Fruit fly (Drosophila melanogaster) whole organism, wandering third instar larva: ENCODE data around the gene Galt.

Source experiments
- Abd-B ChIP-seq: fragments of >200 bp; optimal IDR thresholded peaks from 2 replicates; lab custom pipeline; 2017; ENCODE audit warnings: missing biosample characterization, missing genetic modification characterization
- CG9705 ChIP-seq: fragments of 200-800 bp; sonication (Bioruptor generic); optimal IDR thresholded peaks from 2 replicates; lab custom pipeline; 2018; ENCODE audit warnings: missing biosample characterization, mild to moderate bottlenecking, missing genetic modification characterization
- CrebA ChIP-seq: fragments of 200-800 bp; sonication (Bioruptor generic); optimal IDR thresholded peaks from 2 replicates; lab custom pipeline; 2016; ENCODE audit warnings: missing biosample characterization, mild to moderate bottlenecking, missing genetic modification characterization, borderline replicate concordance
- Dfd ChIP-seq: fragments of >200 bp; optimal IDR thresholded peaks from 2 replicates; lab custom pipeline; 2017; ENCODE audit warnings: missing biosample characterization, missing genetic modification characterization
- Dif ChIP-seq: fragments of 200-275, 200-300 bp; sonication (Bioruptor generic); optimal IDR thresholded peaks from 2 replicates; lab custom pipeline; 2018; ENCODE audit warnings: missing biosample characterization, missing genetic modification characterization; ENCODE audit not compliant: partially characterized antibody
- GATAd ChIP-seq: sonication (Bioruptor generic); optimal IDR thresholded peaks from 2 replicates; lab custom pipeline; 2016; ENCODE audit warnings: missing biosample characterization, missing genetic modification characterization
- HLH106 ChIP-seq: fragments of 200-800 bp; optimal IDR thresholded peaks from 3 replicates; lab custom pipeline; 2019; ENCODE audit warnings: missing biosample characterization, mild to moderate bottlenecking, missing genetic modification characterization, moderate library complexity
- Hr78 ChIP-seq: fragments of >200 bp; optimal IDR thresholded peaks from 2 replicates; lab custom pipeline; 2017; ENCODE audit warnings: missing biosample characterization, missing genetic modification characterization
- Hr83 ChIP-seq: fragments of 200-300 bp; sonication (Bioruptor generic); optimal IDR thresholded peaks from 2 replicates; lab custom pipeline; 2016; ENCODE audit warnings: missing biosample characterization, mild to moderate bottlenecking, missing genetic modification characterization, moderate library complexity; ENCODE audit not compliant: poor library complexity, severe bottlenecking
- Mio ChIP-seq: sonication (Bioruptor generic); optimal IDR thresholded peaks from 2 replicates; lab custom pipeline; 2016; ENCODE audit warnings: missing biosample characterization, missing genetic modification characterization
- Myc ChIP-seq: fragments of >200 bp; optimal IDR thresholded peaks from 2 replicates; lab custom pipeline; 2017
- N ChIP-seq: fragments of >200 bp; optimal IDR thresholded peaks from 2 replicates; lab custom pipeline; 2018; ENCODE audit warnings: missing biosample characterization, missing external identifiers, missing genetic modification characterization
- OdsH ChIP-seq: fragments of 200-800 bp; sonication (Bioruptor generic); optimal IDR thresholded peaks from 2 replicates; lab custom pipeline; 2016; ENCODE audit warnings: missing biosample characterization, mild to moderate bottlenecking, missing genetic modification characterization
- Rel ChIP-seq, 2 experiments: fragments of 200-800 bp; sonication (Bioruptor generic) in 1 of 2; optimal IDR thresholded peaks; 2 replicates in 1 of 2; 3 replicates in 1 of 2; lab custom pipeline; 2016 to 2019; ENCODE audit warnings: mild to moderate bottlenecking in 2 of 2, missing biosample characterization in 2 of 2, missing genetic modification characterization in 2 of 2, moderate library complexity in 1 of 2
- Sp1 ChIP-seq: fragments of 200-800 bp; sonication (Bioruptor generic); optimal IDR thresholded peaks from 3 replicates; lab custom pipeline; 2019; ENCODE audit warnings: missing biosample characterization, mild to moderate bottlenecking, missing genetic modification characterization, moderate library complexity
- Vsx2 ChIP-seq: fragments of 200-300, 225-300 bp; sonication (Bioruptor generic); optimal IDR thresholded peaks from 2 replicates; lab custom pipeline; 2018; ENCODE audit warnings: missing biosample characterization, missing genetic modification characterization; ENCODE audit not compliant: partially characterized antibody
- br ChIP-seq: fragments of 200-800 bp; sonication (Bioruptor generic); optimal IDR thresholded peaks from 2 replicates; lab custom pipeline; 2016; ENCODE audit warnings: missing biosample characterization, missing genetic modification characterization
- brk ChIP-seq: fragments of 200-800 bp; sonication (Bioruptor generic); optimal IDR thresholded peaks from 2 replicates; lab custom pipeline; 2016; ENCODE audit warnings: missing biosample characterization, mild to moderate bottlenecking, missing genetic modification characterization
- dsf ChIP-seq: sonication (Bioruptor generic); optimal IDR thresholded peaks from 2 replicates; lab custom pipeline; 2016; ENCODE audit warnings: missing biosample characterization, missing genetic modification characterization, borderline replicate concordance
- ey ChIP-seq: fragments of 200-800 bp; sonication (Bioruptor generic); optimal IDR thresholded peaks from 2 replicates; lab custom pipeline; 2016; ENCODE audit warnings: missing biosample characterization, missing genetic modification characterization
- foxo ChIP-seq, 2 experiments: fragments of 200-800 bp; sonication (Bioruptor generic); optimal IDR thresholded peaks; 2 replicates in 1 of 2; 3 replicates in 1 of 2; lab custom pipeline; 2016 to 2017; ENCODE audit warnings: missing biosample characterization in 2 of 2, missing genetic modification characterization in 2 of 2
- fru ChIP-seq: fragments of 200-800 bp; sonication (Bioruptor generic); optimal IDR thresholded peaks from 3 replicates; lab custom pipeline; 2016; ENCODE audit warnings: missing biosample characterization, mild to moderate bottlenecking, missing genetic modification characterization
- h ChIP-seq: fragments of 200-800 bp; sonication (Bioruptor generic); optimal IDR thresholded peaks from 3 replicates; lab custom pipeline; 2016; ENCODE audit warnings: missing biosample characterization, mild to moderate bottlenecking, missing genetic modification characterization
- jim ChIP-seq: fragments of 175-275, 200-325 bp; sonication (Bioruptor generic); optimal IDR thresholded peaks from 2 replicates; lab custom pipeline; 2016; ENCODE audit warnings: missing biosample characterization, mild to moderate bottlenecking, missing genetic modification characterization
- pan ChIP-seq: fragments of >200 bp; optimal IDR thresholded peaks from 2 replicates; lab custom pipeline; 2017
- psq ChIP-seq: fragments of 200-800 bp; sonication (Bioruptor generic); optimal IDR thresholded peaks from 3 replicates; lab custom pipeline; 2017; ENCODE audit warnings: missing biosample characterization, mild to moderate bottlenecking, missing genetic modification characterization, moderate library complexity
- rgr ChIP-seq: fragments of 200-800 bp; sonication (Bioruptor generic); optimal IDR thresholded peaks from 3 replicates; lab custom pipeline; 2016; ENCODE audit warnings: missing biosample characterization, mild to moderate bottlenecking, missing genetic modification characterization
- usp ChIP-seq: fragments of >200 bp; optimal IDR thresholded peaks from 2 replicates; lab custom pipeline; 2017; ENCODE audit warnings: missing biosample characterization, missing genetic modification characterization
- woc ChIP-seq: sonication (Bioruptor generic); optimal IDR thresholded peaks from 2 replicates; lab custom pipeline; 2016; ENCODE audit warnings: missing biosample characterization, mild to moderate bottlenecking, missing genetic modification characterization

The Galt gene

DNA sequence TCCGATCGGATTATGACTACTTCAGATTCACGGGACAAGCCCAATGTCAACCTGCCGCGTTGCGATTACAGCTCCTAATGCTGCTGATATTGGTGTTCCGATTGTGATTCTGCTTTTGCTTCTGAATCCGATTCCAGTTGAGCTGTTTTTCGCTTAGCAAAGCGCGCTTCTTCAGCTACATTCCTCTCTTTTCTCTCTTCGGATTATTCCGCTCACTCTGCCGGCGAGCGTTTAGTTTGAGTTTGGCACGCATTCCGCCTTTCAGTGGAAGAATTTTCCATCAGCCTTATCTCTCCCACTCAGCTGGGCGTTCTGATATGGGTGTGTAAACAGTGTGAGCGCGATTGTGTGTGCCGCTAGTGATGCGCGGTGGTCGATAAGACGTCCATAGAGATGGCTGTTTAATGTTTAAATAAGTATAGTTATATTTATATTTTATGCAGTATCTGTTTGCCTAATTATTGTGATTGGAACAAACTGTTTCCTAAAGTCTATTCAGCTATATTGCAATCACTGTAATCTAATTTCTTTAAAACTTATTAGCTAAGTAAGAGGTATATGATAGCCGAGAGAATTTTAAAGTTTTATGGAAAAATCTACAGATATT is at the start of gene Galt:
Gene Galt, minus strand, starts transcription at position 315 of the 607 bp plus-strand sequence.
- TF ChIP-seq br (GFP tag; lab: Kevin White, UChicago) (peak; percentile 18), OdsH (peak; percentile 52), fru (GFP tag; lab: Kevin White, UChicago) (peak; percentile 58), psq (GFP tag; lab: Kevin White, UChicago) (peak; percentile 36), usp (GFP tag; lab: Kevin White, UChicago) (no peak), brk (GFP tag; lab: Kevin White, UChicago) (no peak), HLH106 (tag; lab: Kevin White, UChicago) (peak; percentile 51), rgr (GFP tag; lab: Kevin White, UChicago) (peak; percentile 35), woc (GFP tag; lab: Kevin White, UChicago) (no peak), Myc (lab: Kevin White, UChicago) (peak; percentile 53), ey (peak; percentile 29), CrebA (GFP tag; lab: Kevin White, UChicago) (no peak), pan (lab: Kevin White, UChicago) (no peak), N (GFP tag; lab: Kevin White, UChicago) (no peak), Hr83 (GFP tag; lab: Kevin White, UChicago) (peak; percentile 55), foxo (GFP tag; optimal IDR thresholded peaks at IDR 0.05; lab: Kevin White, UChicago) (peak in 1 of 2 experiments; percentile 56), Dif (GFP tag; lab: Kevin White, UChicago) (peak; percentile 70), Sp1 (GFP tag; lab: Kevin White, UChicago) (peak; percentile 27), CG9705 (GFP tag; lab: Kevin White, UChicago) (peak; percentile 4), h (GFP tag; lab: Kevin White, UChicago) (peak; percentile 64), dsf (GFP tag; lab: Kevin White, UChicago) (no peak), Abd-B (no peak), Dfd (GFP tag; lab: Kevin White, UChicago) (no peak), Rel (GFP tag; optimal IDR thresholded peaks at IDR 0.05; lab: Kevin White, UChicago) (no peak), Rel (tag; optimal IDR thresholded peaks at IDR 0.05; lab: Kevin White, UChicago) (peak; percentile 29)

DNA sequence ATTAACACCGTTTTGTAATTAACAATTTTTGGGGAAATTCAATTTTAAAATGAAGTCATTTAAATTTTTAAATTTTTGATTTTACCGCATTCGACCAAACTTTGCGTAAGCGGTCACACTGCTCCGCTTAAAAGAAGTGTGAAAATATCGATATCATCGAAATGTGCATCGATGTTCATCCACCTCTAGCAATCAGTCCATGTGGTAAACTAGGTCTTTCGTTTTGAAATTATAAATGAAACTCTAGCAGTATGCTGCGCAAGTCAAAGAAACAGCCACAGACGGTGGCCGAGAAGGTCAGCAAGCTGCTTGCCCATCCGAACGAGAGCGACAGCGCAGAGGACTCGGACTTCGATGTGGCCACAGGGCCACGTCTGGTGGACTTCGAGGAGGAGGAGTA is 49.6 kb upstream of the Galt start, which contains the start of gene Aatf:
Gene Aatf, plus strand, starts transcription at position 166 of the 400 bp plus-strand sequence.
- TF ChIP-seq jim: no peak
- TF ChIP-seq psq (GFP tag; lab: Kevin White, UChicago): no peak
- no peak for TF ChIP-seq Vsx2 (GFP tag; lab: Kevin White, UChicago)
- no peak for TF ChIP-seq Myc (lab: Kevin White, UChicago)
- no peak for TF ChIP-seq usp (GFP tag; lab: Kevin White, UChicago)
- TF ChIP-seq brk (GFP tag; lab: Kevin White, UChicago): no peak
- TF ChIP-seq Dfd (GFP tag; lab: Kevin White, UChicago): no peak
- no peak for TF ChIP-seq N (GFP tag; lab: Kevin White, UChicago)

DNA sequence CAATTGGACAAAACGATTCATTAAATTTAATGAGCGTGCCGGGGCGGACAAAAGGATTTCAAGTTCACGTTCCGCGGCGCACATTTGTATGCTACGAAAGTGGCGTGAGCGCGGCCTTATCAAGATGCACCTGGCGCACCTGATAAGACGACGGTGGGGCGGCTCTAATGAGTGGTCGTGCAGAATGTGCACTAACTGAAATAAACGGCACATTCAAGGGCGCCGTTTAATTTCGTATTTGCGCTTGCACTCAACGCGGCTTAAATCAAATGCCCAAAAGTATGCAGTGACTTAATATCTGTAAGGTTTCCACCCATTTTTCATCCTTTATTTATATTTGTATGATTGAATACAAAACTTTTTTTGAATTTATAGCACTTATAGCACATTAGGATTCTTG is 49.1 kb upstream of the Galt start:
- TF ChIP-seq Rel (GFP tag; optimal IDR thresholded peaks at IDR 0.05; lab: Kevin White, UChicago) (no peak), Rel (tag; optimal IDR thresholded peaks at IDR 0.05; lab: Kevin White, UChicago) (no peak), Myc (lab: Kevin White, UChicago) (peak; percentile 70), h (GFP tag; lab: Kevin White, UChicago) (no peak), N (GFP tag; lab: Kevin White, UChicago) (peak; percentile 35)

DNA sequence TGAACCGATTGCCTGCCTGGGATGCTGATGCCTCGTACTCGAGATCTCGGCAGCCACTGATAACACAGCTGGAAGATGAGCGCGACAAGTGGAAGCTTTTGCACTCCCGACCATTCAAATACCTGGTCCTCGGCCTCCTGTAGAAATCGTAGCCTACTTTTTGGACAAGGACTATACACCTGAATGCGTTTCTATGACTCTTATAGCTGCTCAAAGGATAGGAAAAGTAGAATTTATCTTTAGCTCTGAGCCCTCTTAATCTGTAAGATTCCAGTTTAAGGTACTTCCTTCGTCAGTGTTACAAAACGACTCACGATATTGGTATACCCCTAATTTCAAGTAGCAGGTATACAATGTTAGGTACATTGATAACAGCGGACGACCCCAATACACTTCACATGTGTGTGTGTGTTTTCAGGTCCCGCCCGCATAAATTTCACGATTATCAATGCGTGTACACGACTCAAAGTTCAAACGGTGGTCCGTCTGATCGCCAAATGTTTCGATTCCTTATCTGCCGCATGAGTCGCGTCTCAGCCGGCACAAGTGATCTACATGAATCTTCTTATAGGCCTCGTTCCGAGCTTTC is 48.4 kb upstream of the Galt start, which contains the start of gene AkhR:
Gene AkhR, minus strand, starts transcription at position 5 of the 589 bp plus-strand sequence.
- no peak for TF ChIP-seq CG9705 (GFP tag; lab: Kevin White, UChicago)
- no peak for TF ChIP-seq Dfd (GFP tag; lab: Kevin White, UChicago)
- no peak for TF ChIP-seq Rel (GFP tag; optimal IDR thresholded peaks at IDR 0.05; lab: Kevin White, UChicago)
- TF ChIP-seq Rel (tag; optimal IDR thresholded peaks at IDR 0.05; lab: Kevin White, UChicago): no peak
- TF ChIP-seq Hr83 (GFP tag; lab: Kevin White, UChicago): no peak
- TF ChIP-seq HLH106 (tag; lab: Kevin White, UChicago): no peak
- no peak for TF ChIP-seq Dif (GFP tag; lab: Kevin White, UChicago)
- no peak for TF ChIP-seq Hr78 (GFP tag; lab: Kevin White, UChicago)
- no peak for TF ChIP-seq dsf (GFP tag; lab: Kevin White, UChicago)
- no peak for TF ChIP-seq Mio (GFP tag; lab: Kevin White, UChicago)
- TF ChIP-seq Sp1 (GFP tag; lab: Kevin White, UChicago): no peak
- TF ChIP-seq GATAd (GFP tag; lab: Kevin White, UChicago): no peak
